Fruit fly (Drosophila melanogaster) whole organism, embryonic: Measurements from ENCODE around the gene CG13285.
A peak's percentile ranks its signal among the peaks of the same experiment; 100 is the strongest.

ENCODE experiments used
- Abd-B ChIP-seq: fragments of 200-800 bp; sonication (Bioruptor generic); optimal IDR thresholded peaks from 2 replicates; lab custom pipeline; 2018; ENCODE audit warnings: missing biosample characterization, mild to moderate bottlenecking, missing genetic modification characterization, moderate library complexity
- Antp ChIP-seq: fragments of 200-800 bp; sonication (Bioruptor generic); optimal IDR thresholded peaks from 3 replicates; lab custom pipeline; 2016; ENCODE audit warnings: missing biosample characterization, missing genetic modification characterization
- CG10267 ChIP-seq: fragments of 200-800 bp; sonication (Bioruptor generic); optimal IDR thresholded peaks from 2 replicates; lab custom pipeline; 2018; ENCODE audit warnings: missing biosample characterization, mild to moderate bottlenecking, missing genetic modification characterization, moderate library complexity
- CG11085 ChIP-seq: fragments of 200-800 bp; sonication (Bioruptor generic); IDR thresholded peaks from 2 replicates; pipeline ENCODE4 v1.3.6; 2022; ENCODE audit warnings: missing biosample characterization, missing genetic modification characterization
- CG12104 ChIP-seq: fragments of 200-800 bp; sonication (Bioruptor generic); optimal IDR thresholded peaks from 3 replicates; lab custom pipeline; 2016; ENCODE audit warnings: missing biosample characterization, missing genetic modification characterization
- CG12942 ChIP-seq: fragments of 200-800 bp; sonication (Bioruptor generic); optimal IDR thresholded peaks from 3 replicates; lab custom pipeline; 2016; ENCODE audit warnings: missing biosample characterization, missing genetic modification characterization
- CG15269 ChIP-seq: fragments of 200-800 bp; sonication (Bioruptor generic); optimal IDR thresholded peaks from 2 replicates; lab custom pipeline; 2018; ENCODE audit warnings: missing biosample characterization, mild to moderate bottlenecking, missing genetic modification characterization, moderate library complexity
- CG18476 ChIP-seq: fragments of 200-800 bp; sonication (Bioruptor generic); optimal IDR thresholded peaks from 2 replicates; lab custom pipeline; 2016; ENCODE audit warnings: missing biosample characterization, mild to moderate bottlenecking, missing genetic modification characterization
- CG2116 ChIP-seq: fragments of 200-800 bp; sonication (Bioruptor generic); optimal IDR thresholded peaks from 3 replicates; lab custom pipeline; 2018; ENCODE audit warnings: missing biosample characterization, mild to moderate bottlenecking, missing genetic modification characterization
- CG2120 ChIP-seq: fragments of 200-800 bp; sonication (Bioruptor generic); optimal IDR thresholded peaks from 3 replicates; lab custom pipeline; 2016; ENCODE audit warnings: missing biosample characterization, missing genetic modification characterization
- CG30431 ChIP-seq: fragments of 200-800 bp; sonication (Bioruptor generic); optimal IDR thresholded peaks from 2 replicates; lab custom pipeline; 2017; ENCODE audit warnings: missing biosample characterization, missing genetic modification characterization
- CG4328 ChIP-seq: fragments of 200-800 bp; sonication (Bioruptor generic); optimal IDR thresholded peaks from 3 replicates; lab custom pipeline; 2017; ENCODE audit warnings: missing biosample characterization, missing genetic modification reagents, missing genetic modification characterization
- CG5245 ChIP-seq: fragments of 200-800 bp; sonication (Bioruptor generic); optimal IDR thresholded peaks from 3 replicates; lab custom pipeline; 2016; ENCODE audit warnings: missing biosample characterization, missing genetic modification characterization
- CG5953 ChIP-seq: fragments of 200-800 bp; sonication (Bioruptor generic); IDR thresholded peaks from 2 replicates; pipeline ENCODE4 v1.3.6; 2022; ENCODE audit warnings: missing biosample characterization, missing genetic modification characterization
- CG6175 ChIP-seq: fragments of 200-800 bp; sonication (Bioruptor generic); IDR thresholded peaks from 3 replicates; pipeline ENCODE4 v1.3.6; 2022; ENCODE audit warnings: missing biosample characterization, missing genetic modification characterization
- CG6272 ChIP-seq: fragments of 200-800 bp; sonication (Bioruptor generic); IDR thresholded peaks from 2 replicates; pipeline ENCODE4 v1.3.6; 2022; ENCODE audit warnings: missing biosample characterization, missing genetic modification characterization
- CG8089 ChIP-seq: fragments of 200-800 bp; sonication (Bioruptor generic); optimal IDR thresholded peaks from 3 replicates; lab custom pipeline; 2016; ENCODE audit warnings: missing biosample characterization, missing genetic modification characterization
- CG9215 ChIP-seq: fragments of 200-800 bp; sonication (Bioruptor generic); IDR thresholded peaks from 2 replicates; pipeline ENCODE4 v1.3.6; 2022; ENCODE audit warnings: missing biosample characterization, missing genetic modification characterization
- CG9437 ChIP-seq: fragments of 200-800 bp; sonication (Bioruptor generic); optimal IDR thresholded peaks from 2 replicates; lab custom pipeline; 2018; ENCODE audit warnings: missing biosample characterization, mild to moderate bottlenecking, missing genetic modification characterization
- CG9797 ChIP-seq: fragments of 200-800 bp; sonication (Bioruptor generic); optimal IDR thresholded peaks from 3 replicates; lab custom pipeline; 2018; ENCODE audit warnings: missing biosample characterization, mild to moderate bottlenecking, missing genetic modification characterization
- CTCF ChIP-seq: fragments of 200-800 bp; sonication (Bioruptor generic); optimal IDR thresholded peaks from 2 replicates; lab custom pipeline; 2017; ENCODE audit warnings: missing biosample characterization, mild to moderate bottlenecking, missing genetic modification characterization, moderate library complexity
- Gug ChIP-seq: fragments of 200-800 bp; sonication (Bioruptor generic); IDR thresholded peaks from 4 replicates; pipeline ENCODE4 v1.3.6; 2022; ENCODE audit warnings: missing biosample characterization, missing genetic modification characterization
- HHEX ChIP-seq: fragments of 200-800 bp; sonication (Bioruptor generic); optimal IDR thresholded peaks from 3 replicates; lab custom pipeline; 2017; ENCODE audit warnings: missing biosample characterization, mild to moderate bottlenecking, missing genetic modification characterization, missing genetic modification reagents
- HmgZ ChIP-seq: fragments of 200-800 bp; sonication (Bioruptor generic); optimal IDR thresholded peaks from 2 replicates; lab custom pipeline; 2018; ENCODE audit warnings: missing biosample characterization, mild to moderate bottlenecking, missing genetic modification characterization
- Hr3 ChIP-seq: fragments of 200-800 bp; sonication (Bioruptor generic); optimal IDR thresholded peaks from 3 replicates; lab custom pipeline; 2016; ENCODE audit warnings: missing biosample characterization, missing genetic modification characterization
- Lim3 ChIP-seq: fragments of 200-800 bp; sonication (Bioruptor generic); IDR thresholded peaks from 2 replicates; pipeline ENCODE4 v1.3.6; 2022; ENCODE audit warnings: missing biosample characterization, missing genetic modification characterization
- NC2α ChIP-seq: fragments of 200-800 bp; sonication (Bioruptor generic); optimal IDR thresholded peaks from 2 replicates; lab custom pipeline; 2016; ENCODE audit warnings: missing biosample characterization, missing genetic modification characterization
- NK7.1 ChIP-seq: fragments of 200-800 bp; sonication (Bioruptor generic); optimal IDR thresholded peaks from 3 replicates; lab custom pipeline; 2016; ENCODE audit warnings: missing biosample characterization, missing genetic modification characterization
- Nf-YA ChIP-seq: fragments of 200-800 bp; sonication (Bioruptor generic); IDR thresholded peaks from 2 replicates; pipeline ENCODE4 v1.3.6; 2022; ENCODE audit warnings: missing biosample characterization, missing genetic modification characterization
- Sox102F ChIP-seq: fragments of 200-800 bp; sonication (Bioruptor generic); optimal IDR thresholded peaks from 2 replicates; lab custom pipeline; 2018; ENCODE audit warnings: missing biosample characterization, mild to moderate bottlenecking, missing genetic modification characterization, moderate library complexity
- Sry-β ChIP-seq: fragments of 200-800 bp; sonication (Bioruptor generic); optimal IDR thresholded peaks from 2 replicates; lab custom pipeline; 2018; ENCODE audit warnings: missing biosample characterization, mild to moderate bottlenecking, missing genetic modification characterization, moderate library complexity
- Ssrp ChIP-seq: fragments of 200-800 bp; sonication (Bioruptor generic); optimal IDR thresholded peaks from 2 replicates; lab custom pipeline; 2018; ENCODE audit warnings: missing biosample characterization, mild to moderate bottlenecking, missing genetic modification characterization, moderate library complexity
- Xbp1 ChIP-seq: fragments of 200-800 bp; sonication (Bioruptor generic); optimal IDR thresholded peaks from 3 replicates; lab custom pipeline; 2016; ENCODE audit warnings: missing biosample characterization, mild to moderate bottlenecking, missing genetic modification characterization
- bigmax ChIP-seq: fragments of 200-800 bp; sonication (Bioruptor generic); optimal IDR thresholded peaks from 2 replicates; lab custom pipeline; 2018; ENCODE audit warnings: missing biosample characterization, mild to moderate bottlenecking, missing genetic modification characterization
- bsh ChIP-seq, 2 experiments: fragments of 200-800 bp; sonication (Bioruptor generic); optimal IDR thresholded peaks; 2 replicates each; lab custom pipeline; 2017 to 2018; ENCODE audit warnings: mild to moderate bottlenecking in 2 of 2, missing biosample characterization in 2 of 2, missing genetic modification characterization in 2 of 2, moderate library complexity in 1 of 2
- da ChIP-seq: fragments of 200-800 bp; sonication (Bioruptor generic); optimal IDR thresholded peaks from 2 replicates; lab custom pipeline; 2016; ENCODE audit warnings: missing biosample characterization, missing genetic modification characterization
- en ChIP-seq: fragments of 200-800 bp; sonication (Bioruptor generic); optimal IDR thresholded peaks from 2 replicates; lab custom pipeline; 2016; ENCODE audit warnings: missing biosample characterization, missing genetic modification characterization
- exex ChIP-seq: fragments of 200-800 bp; sonication (Bioruptor generic); optimal IDR thresholded peaks from 4 replicates; lab custom pipeline; 2018; ENCODE audit warnings: missing biosample characterization, mild to moderate bottlenecking, missing genetic modification characterization, moderate library complexity
- fd96Cb ChIP-seq: fragments of 200-800 bp; sonication (Bioruptor generic); optimal IDR thresholded peaks from 2 replicates; lab custom pipeline; 2018; ENCODE audit warnings: missing biosample characterization, mild to moderate bottlenecking, missing genetic modification characterization, moderate library complexity
- hkb ChIP-seq, 2 experiments: fragments of 200-800 bp in 1 of 2; fragments of >200 bp in 1 of 2; sonication (Bioruptor generic) in 1 of 2; IDR thresholded peaks in 1 of 2; optimal IDR thresholded peaks in 1 of 2; 2 replicates each; pipeline versions ENCODE4 v1.3.6 to Lab custom; 2017 to 2022; ENCODE audit warnings: missing biosample characterization in 1 of 2, missing genetic modification characterization in 1 of 2
- kah ChIP-seq: fragments of 200-800 bp; sonication (Bioruptor generic); optimal IDR thresholded peaks from 2 replicates; lab custom pipeline; 2018; ENCODE audit warnings: missing biosample characterization, mild to moderate bottlenecking, missing genetic modification characterization
- knrl ChIP-seq: fragments of 200-800 bp; sonication (Bioruptor generic); IDR thresholded peaks from 3 replicates; pipeline ENCODE4 v1.3.6; 2022; ENCODE audit warnings: missing biosample characterization, missing genetic modification characterization; ENCODE audit not compliant: partially characterized antibody
- mld ChIP-seq: fragments of 200-800 bp; sonication (Bioruptor generic); IDR thresholded peaks from 3 replicates; pipeline ENCODE4 v1.3.6; 2022; ENCODE audit warnings: missing biosample characterization, missing genetic modification characterization; ENCODE audit not compliant: partially characterized antibody
- peb ChIP-seq: fragments of 200-800 bp; sonication (Bioruptor generic); IDR thresholded peaks from 2 replicates; pipeline ENCODE4 v1.3.6; 2022; ENCODE audit warnings: missing biosample characterization, missing genetic modification characterization
- rib ChIP-seq: fragments of 200-800 bp; sonication (Bioruptor generic); IDR thresholded peaks from 2 replicates; pipeline ENCODE4 v1.3.6; 2022; ENCODE audit warnings: missing biosample characterization, missing genetic modification characterization
- row ChIP-seq: fragments of 200-800 bp; sonication (Bioruptor generic); IDR thresholded peaks from 3 replicates; pipeline ENCODE4 v1.3.6; 2022; ENCODE audit warnings: missing biosample characterization, missing genetic modification characterization
- salm ChIP-seq: fragments of 200-800 bp; sonication (Bioruptor generic); optimal IDR thresholded peaks from 2 replicates; lab custom pipeline; 2018; ENCODE audit warnings: missing biosample characterization, mild to moderate bottlenecking, missing genetic modification characterization
- sug ChIP-seq: fragments of 200-800 bp; optimal IDR thresholded peaks from 2 replicates; lab custom pipeline; 2019; ENCODE audit warnings: missing biosample characterization, mild to moderate bottlenecking, missing genetic modification characterization, moderate library complexity
- tap ChIP-seq: fragments of 200-800 bp; optimal IDR thresholded peaks from 3 replicates; lab custom pipeline; 2019; ENCODE audit warnings: missing biosample characterization, mild to moderate bottlenecking, missing genetic modification characterization, moderate library complexity
- tin ChIP-seq: fragments of 200-800 bp; sonication (Bioruptor generic); optimal IDR thresholded peaks from 3 replicates; lab custom pipeline; 2016; ENCODE audit warnings: missing biosample characterization, missing genetic modification characterization

CG13285 gene

DNA sequence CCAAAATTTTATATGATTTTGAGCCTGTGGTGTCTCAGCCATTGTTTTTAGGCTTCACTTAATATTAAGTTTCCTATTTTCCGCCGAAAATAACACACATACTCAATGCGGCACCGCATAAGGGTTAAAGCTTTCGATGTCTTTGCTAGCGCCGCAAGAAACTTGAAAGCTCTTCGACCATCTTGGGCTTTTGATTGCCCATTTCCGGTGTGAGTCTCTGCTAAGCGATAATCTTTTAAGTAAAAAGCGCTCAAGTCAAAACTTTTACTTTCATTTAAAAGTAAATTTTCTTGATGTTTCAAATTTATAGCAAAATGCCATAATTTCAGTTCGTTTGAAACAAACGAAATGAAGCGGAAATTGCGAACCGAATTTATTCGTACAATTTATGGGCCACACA is 23.6 kb downstream of the CG13285 start (continued):
- TF ChIP-seq tap (tag; lab: Kevin White, UChicago): peak; percentile 42
- TF ChIP-seq peb (GFP tag; lab: Robert Waterston, UW): peak; percentile 38; the same call in 1 of the 2 replicates
- TF ChIP-seq tin (GFP tag; lab: Kevin White, UChicago): peak; percentile 76
- peak; percentile 71 for TF ChIP-seq CG30431 (GFP tag; lab: Kevin White, UChicago)
- TF ChIP-seq Hr3 (GFP tag; lab: Kevin White, UChicago): peak; percentile 51
- TF ChIP-seq CG8089 (GFP tag; lab: Kevin White, UChicago): peak; percentile 82
- TF ChIP-seq CG12942 (GFP tag; lab: Kevin White, UChicago): peak; percentile 68
- TF ChIP-seq Ssrp: no peak
- TF ChIP-seq Xbp1 (GFP tag; lab: Kevin White, UChicago): peak; percentile 85
- TF ChIP-seq CG5245 (GFP tag; lab: Kevin White, UChicago): peak; percentile 82
- TF ChIP-seq CG18476 (GFP tag; lab: Kevin White, UChicago): peak; percentile 50
- peak in 1 of 2 experiments; percentile 88 for TF ChIP-seq bsh (GFP tag; optimal IDR thresholded peaks at IDR 0.05; lab: Kevin White, UChicago)
- peak; percentile 88 for TF ChIP-seq sug (tag; lab: Kevin White, UChicago)
- TF ChIP-seq Nf-YA (GFP tag; lab: Robert Waterston, UW): peak; percentile 85
- peak; percentile 83; the same call in 2 of the 3 replicates for TF ChIP-seq CG6175 (GFP tag; lab: Robert Waterston, UW)
- TF ChIP-seq CG9437 (GFP tag; lab: Kevin White, UChicago): peak; percentile 66
- peak; percentile 83 for TF ChIP-seq CG15269 (tag; lab: Kevin White, UChicago)
- TF ChIP-seq da (GFP tag; lab: Kevin White, UChicago): peak; percentile 83
- peak; percentile 70 for TF ChIP-seq Sox102F (GFP tag; lab: Kevin White, UChicago)
- peak; percentile 69 for TF ChIP-seq Abd-B (GFP tag; lab: Kevin White, UChicago)
- peak; percentile 76 for TF ChIP-seq salm
- TF ChIP-seq HHEX (GFP tag; lab: Kevin White, UChicago): peak; percentile 94
- peak; percentile 81 for TF ChIP-seq NC2α (GFP tag; lab: Kevin White, UChicago)
- peak; percentile 89 for TF ChIP-seq CG4328 (GFP tag; lab: Kevin White, UChicago)
- peak; percentile 81 for TF ChIP-seq CG2116 (GFP tag; lab: Kevin White, UChicago)
- peak; percentile 81 for TF ChIP-seq NK7.1 (GFP tag; lab: Kevin White, UChicago)
- peak; percentile 83 for TF ChIP-seq CG5953 (GFP tag; lab: Robert Waterston, UW)
- peak; percentile 47 for TF ChIP-seq Sry-β (GFP tag; lab: Kevin White, UChicago)
- peak; percentile 87 for TF ChIP-seq CTCF (GFP tag; lab: Kevin White, UChicago)
- peak; percentile 71 for TF ChIP-seq bigmax (GFP tag; lab: Kevin White, UChicago)
- TF ChIP-seq CG6272: peak; percentile 49
- no peak; the same call in 1 of the 2 replicates for TF ChIP-seq rib (GFP tag; lab: Robert Waterston, UW)
- no peak for TF ChIP-seq Gug (GFP tag; lab: Robert Waterston, UW)
- peak; percentile 28; the same call in 1 of the 2 replicates for TF ChIP-seq Lim3 (GFP tag; lab: Robert Waterston, UW)
- TF ChIP-seq hkb (optimal IDR thresholded peaks at IDR 0.05; lab: Kevin White, UChicago): peak; percentile 57
- TF ChIP-seq hkb (GFP tag; IDR thresholded peaks at IDR 0.05; lab: Robert Waterston, UW): peak; percentile 89
- peak; percentile 55; the same call in 2 of the 3 replicates for TF ChIP-seq knrl
- TF ChIP-seq row (GFP tag; lab: Robert Waterston, UW): peak; percentile 65; the same call in 1 of the 3 replicates
- TF ChIP-seq fd96Cb (tag; lab: Kevin White, UChicago): peak; percentile 51
- TF ChIP-seq HmgZ (tag; lab: Kevin White, UChicago): peak; percentile 93
- no peak for TF ChIP-seq mld
- TF ChIP-seq Antp (GFP tag; lab: Kevin White, UChicago): peak; percentile 70
- TF ChIP-seq CG9797 (GFP tag; lab: Kevin White, UChicago): no peak
- peak; percentile 89 for TF ChIP-seq CG12104 (GFP tag; lab: Kevin White, UChicago)
- TF ChIP-seq en (GFP tag; lab: Kevin White, UChicago): peak; percentile 82
- peak; percentile 83; the same call in 1 of the 2 replicates for TF ChIP-seq CG11085 (GFP tag; lab: Robert Waterston, UW)
- TF ChIP-seq CG9215 (GFP tag; lab: Robert Waterston, UW): peak; percentile 54
- peak; percentile 73 for TF ChIP-seq CG2120 (GFP tag; lab: Kevin White, UChicago)
- peak; percentile 21 for TF ChIP-seq kah (GFP tag; lab: Kevin White, UChicago)
- peak; percentile 61 for TF ChIP-seq exex (tag; lab: Kevin White, UChicago)
- peak; percentile 64 for TF ChIP-seq CG10267 (tag; lab: Kevin White, UChicago)
